Fruit fly (Drosophila melanogaster): ENCODE results near the gene SP1029.

dm6 chr3R:29211702-29212101 lies 38.5 kb downstream of the SP1029 start:
- TF ChIP-seq ovo (GFP tag; optimal IDR thresholded peaks at IDR 0.05): no peak
- no peak for TF ChIP-seq toe (GFP tag; optimal IDR thresholded peaks at IDR 0.05)
- TF ChIP-seq CG7045 (GFP tag; optimal IDR thresholded peaks at IDR 0.05): no peak
- TF ChIP-seq pad (GFP tag; optimal IDR thresholded peaks at IDR 0.05): no peak
- TF ChIP-seq cic (GFP tag; optimal IDR thresholded peaks at IDR 0.05): no peak
- TF ChIP-seq tj (GFP tag; optimal IDR thresholded peaks at IDR 0.05): no peak
- TF ChIP-seq CG11617 (GFP tag; optimal IDR thresholded peaks at IDR 0.05): no peak
- no peak for TF ChIP-seq CG14711 (tag; optimal IDR thresholded peaks at IDR 0.05)
- TF ChIP-seq kay (GFP tag; ENCODE audit: borderline replicate concordance): no peak
- no peak for TF ChIP-seq CG7101 (tag; optimal IDR thresholded peaks at IDR 0.05)
- TF ChIP-seq Crg-1 (GFP tag; optimal IDR thresholded peaks at IDR 0.05): no peak
- TF ChIP-seq cnc (optimal IDR thresholded peaks at IDR 0.05): no peak
